Worm (Caenorhabditis elegans) whole organism, young adult: Measurements from ENCODE around the gene selt-1.1.

Experiments
- B0019.2 ChIP-seq: fragments of 200-800 bp; sonication (Bioruptor generic); conservative IDR thresholded peaks from 2 replicates; pipeline ENCODE4 v1.3.6; 2022; ENCODE audit warnings: missing genetic modification reagents, missing genetic modification characterization, missing compliant biosample characterization
- chd-7 ChIP-seq: sonication (generic microtip); optimal IDR thresholded peaks from 2 replicates; lab custom pipeline; 2016; ENCODE audit warnings: mild to moderate bottlenecking, missing genetic modification characterization, moderate library complexity, missing compliant biosample characterization
- die-1 ChIP-seq: sonication (generic microtip); optimal IDR thresholded peaks from 2 replicates; lab custom pipeline; 2016; ENCODE audit warnings: missing genotype, mild to moderate bottlenecking, missing genetic modification characterization, missing compliant biosample characterization
- dox-1 ChIP-seq: fragments of 200-800 bp; sonication (Bioruptor generic); IDR thresholded peaks from 2 replicates; pipeline ENCODE4 v1.3.6; 2022; ENCODE audit warnings: missing genetic modification reagents, missing genetic modification characterization, missing compliant biosample characterization
- him-1 ChIP-seq: sonication (generic microtip); optimal IDR thresholded peaks from 2 replicates; lab custom pipeline; 2016; ENCODE audit warnings: missing genotype, missing genetic modification reagents, missing genetic modification characterization, missing compliant biosample characterization
- hlh-12 ChIP-seq: sonication (generic microtip); optimal IDR thresholded peaks from 2 replicates; lab custom pipeline; 2016; ENCODE audit warnings: missing genetic modification characterization, missing compliant biosample characterization
- hmg-1.2 ChIP-seq: fragments of 200-800 bp; sonication (Bioruptor generic); IDR thresholded peaks from 2 replicates; pipeline ENCODE4 v1.3.6; 2022; ENCODE audit warnings: missing genetic modification reagents, missing genetic modification characterization, missing compliant biosample characterization
- mel-28 ChIP-seq: sonication (generic microtip); optimal IDR thresholded peaks from 2 replicates; lab custom pipeline; 2016; ENCODE audit warnings: borderline replicate concordance, mild to moderate bottlenecking, missing genetic modification characterization, missing compliant biosample characterization
- nhr-90 ChIP-seq: sonication (generic microtip); optimal IDR thresholded peaks from 2 replicates; lab custom pipeline; 2016; ENCODE audit warnings: missing genotype, mild to moderate bottlenecking, missing genetic modification characterization, missing compliant biosample characterization
- pha-4 ChIP-seq: fragments of 150-350 bp; sonication (generic microtip); optimal IDR thresholded peaks from 2 replicates; lab custom pipeline; 2014; ENCODE audit warnings: missing biosample characterization, missing genetic modification reagents, missing genetic modification characterization
- sea-2 ChIP-seq: fragments of 200-800 bp; sonication (Bioruptor generic); IDR thresholded peaks from 2 replicates; pipeline ENCODE4 v1.3.6; 2022; ENCODE audit warnings: missing genetic modification characterization, missing compliant biosample characterization
- unc-62 ChIP-seq: fragments of 150-350 bp; optimal IDR thresholded peaks from 2 replicates; lab custom pipeline; 2014; ENCODE audit warnings: missing biosample characterization, missing genetic modification reagents, missing genetic modification characterization
- ztf-28 ChIP-seq: fragments of 200-800 bp; sonication (Bioruptor generic); IDR thresholded peaks from 2 replicates; pipeline ENCODE4 v1.3.6; 2022; ENCODE audit warnings: missing genetic modification reagents, missing genetic modification characterization, missing compliant biosample characterization

- TF ChIP-seq ztf-28 (GFP tag; lab: Robert Waterston, UW) = no peak
- TF ChIP-seq sea-2 (GFP tag; lab: Robert Waterston, UW) = no peak
- TF ChIP-seq die-1 (tag; lab: Kevin White, UChicago) = no peak
- no peak for TF ChIP-seq hlh-12 (tag; lab: Kevin White, UChicago)
- no peak for TF ChIP-seq chd-7 (tag; lab: Kevin White, UChicago)
- no peak for TF ChIP-seq dox-1 (GFP tag; lab: Robert Waterston, UW)
- no peak for TF ChIP-seq unc-62 (GFP tag; lab: Kevin White, UChicago)
- TF ChIP-seq nhr-90 (tag; lab: Kevin White, UChicago) = no peak
- no peak for TF ChIP-seq mel-28 (tag; lab: Kevin White, UChicago)
- TF ChIP-seq him-1 (tag; lab: Kevin White, UChicago) = no peak
- TF ChIP-seq hmg-1.2 (GFP tag; lab: Robert Waterston, UW) = no peak
- no peak for TF ChIP-seq pha-4 (tag; lab: Kevin White, UChicago)
- TF ChIP-seq B0019.2 (GFP tag; lab: Robert Waterston, UW) = no peak
Observed at ce11 chrX:11555527-11556137, 9.3 kb upstream of the selt-1.1 start.
